Worm (Caenorhabditis elegans) whole organism, L1 larva: Measurements from ENCODE around the gene F35E8.6.

Experiments used
- C16A3.4 ChIP-seq: fragments of 150-350 bp; optimal IDR thresholded peaks from 2 replicates; lab custom pipeline; 2014; ENCODE audit warnings: missing biosample characterization, missing genetic modification characterization
- C34B4.2 ChIP-seq: sonication (generic microtip); optimal IDR thresholded peaks from 2 replicates; lab custom pipeline; 2017; ENCODE audit warnings: mild to moderate bottlenecking, missing genetic modification characterization, missing compliant biosample characterization
- Y116A8C.19 ChIP-seq: sonication (generic microtip); optimal IDR thresholded peaks from 2 replicates; lab custom pipeline; 2016; ENCODE audit warnings: missing compliant biosample characterization, missing genetic modification characterization, borderline replicate concordance
- blmp-1 ChIP-seq: fragments of 150-350 bp; optimal IDR thresholded peaks from 2 replicates; lab custom pipeline; 2014; ENCODE audit warnings: missing biosample characterization, missing genetic modification characterization
- ceh-63 ChIP-seq: fragments of 200-800 bp; sonication (Bioruptor generic); optimal IDR thresholded peaks from 2 replicates; lab custom pipeline; 2018; ENCODE audit warnings: mild to moderate bottlenecking, missing genetic modification characterization, missing compliant biosample characterization
- ceh-8 ChIP-seq: fragments of 200-800 bp; sonication (Bioruptor generic); optimal IDR thresholded peaks from 2 replicates; lab custom pipeline; 2018; ENCODE audit warnings: mild to moderate bottlenecking, missing genetic modification characterization, moderate library complexity, missing compliant biosample characterization
- ceh-90 ChIP-seq: sonication (generic microtip); optimal IDR thresholded peaks from 2 replicates; lab custom pipeline; 2016; ENCODE audit warnings: missing genetic modification characterization, missing compliant biosample characterization
- dpl-1 ChIP-seq, 3 experiments: fragments of 150-350 bp in 2 of 3; sonication (generic microtip) in 1 of 3; optimal IDR thresholded peaks; 2 replicates each; lab custom pipeline; 2014 to 2017; ENCODE audit warnings: missing biosample characterization in 3 of 3, missing genetic modification characterization in 3 of 3, missing genetic modification reagents in 3 of 3
- dsc-1 ChIP-seq: sonication (generic microtip); optimal IDR thresholded peaks from 2 replicates; lab custom pipeline; 2016; ENCODE audit warnings: mild to moderate bottlenecking, missing genetic modification characterization, missing compliant biosample characterization
- efl-1 ChIP-seq, 4 experiments: fragments of 150-350 bp; optimal IDR thresholded peaks in 3 of 4; peaks in 1 of 4; 1 replicate in 1 of 4; 2 replicates in 3 of 4; lab custom pipeline; 2014; ENCODE audit warnings: missing biosample characterization in 2 of 4, missing genetic modification characterization in 2 of 4, missing genetic modification reagents in 2 of 4
- egl-13 ChIP-seq: sonication (generic microtip); optimal IDR thresholded peaks from 2 replicates; lab custom pipeline; 2016; ENCODE audit warnings: missing genotype, missing genetic modification reagents, missing genetic modification characterization, missing compliant biosample characterization
- egl-27 ChIP-seq, 2 experiments: fragments of 150-350 bp in 1 of 2; sonication (generic microtip); optimal IDR thresholded peaks; 3 replicates each; lab custom pipeline; 2017 to 2018; ENCODE audit warnings: missing biosample characterization in 2 of 2, missing genetic modification characterization in 2 of 2, missing genetic modification reagents in 2 of 2
- elt-2 ChIP-seq: sonication (generic microtip); optimal IDR thresholded peaks from 2 replicates; lab custom pipeline; 2016; ENCODE audit warnings: missing genetic modification characterization, mild to moderate bottlenecking, inconsistent platforms, missing compliant biosample characterization, missing genetic modification reagents
- ets-5 ChIP-seq: fragments of 200-800 bp; sonication (Bioruptor generic); IDR thresholded peaks from 2 replicates; pipeline ENCODE4 v1.3.6; 2022; ENCODE audit warnings: missing genetic modification characterization, missing compliant biosample characterization
- fkh-8 ChIP-seq: sonication (generic microtip); optimal IDR thresholded peaks from 2 replicates; lab custom pipeline; 2016; ENCODE audit warnings: mild to moderate bottlenecking, missing genetic modification characterization, missing compliant biosample characterization
- fos-1 ChIP-seq: fragments of 150-350 bp; optimal IDR thresholded peaks from 2 replicates; lab custom pipeline; 2014; ENCODE audit warnings: missing biosample characterization, missing genetic modification characterization
- irx-1 ChIP-seq: sonication (generic microtip); optimal IDR thresholded peaks from 2 replicates; lab custom pipeline; 2016; ENCODE audit warnings: missing genetic modification characterization, missing compliant biosample characterization
- jun-1 ChIP-seq: fragments of 150-350 bp; optimal IDR thresholded peaks from 2 replicates; lab custom pipeline; 2014; ENCODE audit warnings: missing biosample characterization, missing genetic modification reagents, missing genetic modification characterization
- lin-35 ChIP-seq, 2 experiments: fragments of 150-350 bp; optimal IDR thresholded peaks; 2 replicates each; lab custom pipeline; 2014; ENCODE audit warnings: missing biosample characterization in 2 of 2, missing genetic modification characterization in 2 of 2, missing genetic modification reagents in 2 of 2
- lin-39 ChIP-seq: fragments of 150-350 bp; optimal IDR thresholded peaks from 2 replicates; lab custom pipeline; 2014; ENCODE audit warnings: missing biosample characterization, missing genetic modification reagents, missing genetic modification characterization
- mab-9 ChIP-seq: fragments of 200-800 bp; sonication (Bioruptor generic); IDR thresholded peaks from 2 replicates; pipeline ENCODE4 v1.3.6; 2022; ENCODE audit warnings: missing genetic modification reagents, missing genetic modification characterization, missing compliant biosample characterization
- mdl-1 ChIP-seq, 2 experiments: fragments of 150-350 bp; optimal IDR thresholded peaks; 2 replicates each; lab custom pipeline; 2014 to 2017; ENCODE audit warnings: missing biosample characterization in 2 of 2, missing genetic modification characterization in 2 of 2, inconsistent platforms in 1 of 2
- mef-2 ChIP-seq: fragments of 150-350 bp; optimal IDR thresholded peaks from 2 replicates; lab custom pipeline; 2014; ENCODE audit warnings: missing biosample characterization, missing genetic modification characterization
- mep-1 ChIP-seq: fragments of 150-350 bp; optimal IDR thresholded peaks from 2 replicates; lab custom pipeline; 2014; ENCODE audit warnings: missing biosample characterization, missing genetic modification characterization
- nhr-12 ChIP-seq: sonication (generic microtip); optimal IDR thresholded peaks from 2 replicates; lab custom pipeline; 2017; ENCODE audit warnings: missing biosample characterization, missing genetic modification characterization
- nhr-19 ChIP-seq: fragments of 200-800 bp; sonication (Bioruptor generic); conservative IDR thresholded peaks from 2 replicates; pipeline ENCODE4 v1.3.6; 2022; ENCODE audit warnings: missing genetic modification characterization, missing compliant biosample characterization
- nhr-20 ChIP-seq: sonication (generic microtip); optimal IDR thresholded peaks from 2 replicates; lab custom pipeline; 2016; ENCODE audit warnings: mild to moderate bottlenecking, missing genetic modification characterization, missing compliant biosample characterization
- nhr-237 ChIP-seq: fragments of 150-350 bp; optimal IDR thresholded peaks from 2 replicates; lab custom pipeline; 2014; ENCODE audit warnings: missing biosample characterization, missing genetic modification characterization
- nhr-28 ChIP-seq: fragments of 150-350 bp; optimal IDR thresholded peaks from 2 replicates; lab custom pipeline; 2014; ENCODE audit warnings: missing biosample characterization, missing genetic modification characterization
- nhr-71 ChIP-seq: sonication (generic microtip); optimal IDR thresholded peaks from 2 replicates; lab custom pipeline; 2016; ENCODE audit warnings: mild to moderate bottlenecking, missing genetic modification characterization, moderate library complexity, missing compliant biosample characterization
- nhr-77 ChIP-seq: fragments of 150-350 bp; optimal IDR thresholded peaks from 2 replicates; lab custom pipeline; 2014; ENCODE audit warnings: missing biosample characterization, missing genetic modification characterization
- nhr-84 ChIP-seq: sonication (generic microtip); optimal IDR thresholded peaks from 2 replicates; lab custom pipeline; 2017; ENCODE audit warnings: missing biosample characterization, missing genetic modification characterization
- nhr-85 ChIP-seq: sonication (generic microtip); peaks from one replicate; lab custom pipeline; 2016; ENCODE audit warnings: missing genetic modification characterization, inconsistent platforms, missing compliant biosample characterization
- pax-3 ChIP-seq: fragments of 200-800 bp; sonication (Bioruptor generic); optimal IDR thresholded peaks from 2 replicates; lab custom pipeline; 2018; ENCODE audit warnings: mild to moderate bottlenecking, missing genetic modification characterization, moderate library complexity, missing compliant biosample characterization
- pqm-1 ChIP-seq: sonication (generic microtip); optimal IDR thresholded peaks from 3 replicates; lab custom pipeline; 2017; ENCODE audit warnings: missing biosample characterization, missing genetic modification characterization
- skn-1 ChIP-seq: fragments of 150-350 bp; optimal IDR thresholded peaks from 2 replicates; lab custom pipeline; 2014; ENCODE audit warnings: missing biosample characterization, missing genetic modification characterization
- snu-23 ChIP-seq: sonication (generic microtip); optimal IDR thresholded peaks from 2 replicates; lab custom pipeline; 2016; ENCODE audit warnings: missing genetic modification characterization, missing compliant biosample characterization
- sptf-1 ChIP-seq: fragments of 150-350 bp; optimal IDR thresholded peaks from 2 replicates; lab custom pipeline; 2014; ENCODE audit warnings: missing biosample characterization, missing genetic modification characterization
- sup-37 ChIP-seq: fragments of 200-800 bp; sonication (Bioruptor generic); optimal IDR thresholded peaks from 2 replicates; lab custom pipeline; 2018; ENCODE audit warnings: mild to moderate bottlenecking, missing genetic modification characterization, missing compliant biosample characterization
- tbx-2 ChIP-seq: sonication (generic microtip); optimal IDR thresholded peaks from 2 replicates; lab custom pipeline; 2016; ENCODE audit warnings: missing genetic modification characterization, missing compliant biosample characterization
- unc-130 ChIP-seq: fragments of 150-350 bp; optimal IDR thresholded peaks from 2 replicates; lab custom pipeline; 2017; ENCODE audit warnings: missing biosample characterization, missing genetic modification characterization, inconsistent platforms
- xbp-1 ChIP-seq: sonication (generic microtip); optimal IDR thresholded peaks from 2 replicates; lab custom pipeline; 2016; ENCODE audit warnings: missing genetic modification characterization, missing compliant biosample characterization
- zag-1 ChIP-seq: fragments of 150-350 bp; optimal IDR thresholded peaks from 2 replicates; lab custom pipeline; 2014; ENCODE audit warnings: missing biosample characterization, missing genetic modification characterization
- ztf-11 ChIP-seq, 2 experiments: sonication (generic microtip); optimal IDR thresholded peaks; 2 replicates each; lab custom pipeline; 2016 to 2017; ENCODE audit warnings: missing genetic modification characterization in 2 of 2, missing biosample characterization in 1 of 2, missing compliant biosample characterization in 1 of 2

F35E8.6 gene

ce11 chrV:15876308-15876707 lies 35.6 kb upstream of the F35E8.6 start, which contains the start of gene nhr-102:
Gene nhr-102 (minus strand): TSS chrV:15876408.
- TF ChIP-seq nhr-71 (tag; lab: Kevin White, UChicago): no peak
- TF ChIP-seq mep-1 (tag; lab: Kevin White, UChicago): no peak
- no peak for TF ChIP-seq egl-27 (tag; optimal IDR thresholded peaks at IDR 0.05; lab: Kevin White, UChicago)

ce11 chrV:15879508-15879907 lies 32.4 kb upstream of the F35E8.6 start, which contains the start of gene nhr-84:
Gene nhr-84 (minus strand): TSS chrV:15879608.
- TF ChIP-seq C16A3.4 (tag; lab: Kevin White, UChicago) (no peak), ets-5 (GFP tag; lab: Robert Waterston, UW) (no peak), pax-3 (tag; lab: Kevin White, UChicago) (no peak), unc-130 (tag; lab: Kevin White, UChicago) (no peak), ztf-11 (tag; optimal IDR thresholded peaks at IDR 0.05; lab: Kevin White, UChicago) (no peak), nhr-237 (no peak), nhr-77 (no peak), mdl-1 (tag; optimal IDR thresholded peaks at IDR 0.05; lab: Kevin White, UChicago) (no peak), efl-1 (optimal IDR thresholded peaks at IDR 0.05; lab: Kevin White, UChicago) (no peak), efl-1 (GFP tag; optimal IDR thresholded peaks at IDR 0.05 in 1 of 2; lab: Kevin White, UChicago) (no peak), mef-2 (tag; lab: Kevin White, UChicago) (no peak), ceh-63 (GFP tag; lab: Kevin White, UChicago) (no peak), snu-23 (GFP tag; lab: Kevin White, UChicago) (no peak), ceh-90 (tag; lab: Kevin White, UChicago) (no peak), tbx-2 (tag; lab: Kevin White, UChicago) (no peak), mab-9 (GFP tag; lab: Robert Waterston, UW) (no peak), fkh-8 (tag; lab: Kevin White, UChicago) (no peak), dsc-1 (no peak), ceh-8 (GFP tag; lab: Kevin White, UChicago) (no peak), sptf-1 (tag; lab: Kevin White, UChicago) (no peak)

- TF ChIP-seq fkh-8 (tag; lab: Kevin White, UChicago): no peak
- no peak for TF ChIP-seq sup-37 (GFP tag; lab: Kevin White, UChicago)
- no peak for TF ChIP-seq dpl-1 (GFP tag; optimal IDR thresholded peaks at IDR 0.05; lab: Kevin White, UChicago)
- TF ChIP-seq jun-1: no peak
- TF ChIP-seq unc-130 (tag; lab: Kevin White, UChicago): no peak
- no peak for TF ChIP-seq ztf-11 (tag; optimal IDR thresholded peaks at IDR 0.05; lab: Kevin White, UChicago)
- no peak for TF ChIP-seq ceh-8 (GFP tag; lab: Kevin White, UChicago)
- no peak for TF ChIP-seq zag-1 (tag; lab: Kevin White, UChicago)
- TF ChIP-seq nhr-84: no peak
- TF ChIP-seq C34B4.2 (tag; lab: Kevin White, UChicago): no peak
- peak; percentile 39 for TF ChIP-seq elt-2 (tag; lab: Kevin White, UChicago)
- TF ChIP-seq lin-39 (tag; lab: Kevin White, UChicago): no peak
- TF ChIP-seq lin-35 (GFP tag; optimal IDR thresholded peaks at IDR 0.05; lab: Kevin White, UChicago): peak in 1 of 2 experiments; percentile 9
- TF ChIP-seq, all 84 proteins: peak for 2
Observed at ce11 chrV:15880033-15880432, 31.9 kb upstream of the F35E8.6 start.

- TF ChIP-seq nhr-84 (no peak), blmp-1 (tag; lab: Kevin White, UChicago) (peak; percentile 31), dpl-1 (GFP tag; optimal IDR thresholded peaks at IDR 0.05; lab: Kevin White, UChicago) (peak; percentile 3 to 20 (median 9)), skn-1 (tag; lab: Kevin White, UChicago) (peak; percentile 100), lin-35 (GFP tag; optimal IDR thresholded peaks at IDR 0.05; lab: Kevin White, UChicago) (peak in 1 of 2 experiments; percentile 30), mef-2 (tag; lab: Kevin White, UChicago) (peak; percentile 20), snu-23 (GFP tag; lab: Kevin White, UChicago) (peak; percentile 37), egl-27 (tag; optimal IDR thresholded peaks at IDR 0.05; lab: Kevin White, UChicago) (peak in 1 of 2 experiments; percentile 20), fos-1 (tag; lab: Kevin White, UChicago) (peak; percentile 16), xbp-1 (tag; lab: Kevin White, UChicago) (no peak), Y116A8C.19 (no peak), nhr-77 (peak; percentile 11), irx-1 (peak; percentile 34), tbx-2 (tag; lab: Kevin White, UChicago) (peak; percentile 41), nhr-20 (tag; lab: Kevin White, UChicago) (peak; percentile 70), ceh-8 (GFP tag; lab: Kevin White, UChicago) (no peak), nhr-28 (tag; lab: Kevin White, UChicago) (peak; percentile 66), C16A3.4 (tag; lab: Kevin White, UChicago) (peak; percentile 54), efl-1 (optimal IDR thresholded peaks at IDR 0.05; lab: Kevin White, UChicago) (peak; percentile 10 to 40), efl-1 (GFP tag; optimal IDR thresholded peaks at IDR 0.05 in 1 of 2; lab: Kevin White, UChicago) (no peak), egl-13 (tag; lab: Kevin White, UChicago) (no peak), nhr-19 (GFP tag; lab: Robert Waterston, UW) (peak; percentile 43), nhr-12 (tag; lab: Kevin White, UChicago) (no peak), mdl-1 (tag; optimal IDR thresholded peaks at IDR 0.05; lab: Kevin White, UChicago) (peak in 1 of 2 experiments; percentile 20), nhr-71 (tag; lab: Kevin White, UChicago) (peak; percentile 66), pqm-1 (no peak), nhr-85 (tag; lab: Kevin White, UChicago) (peak; percentile 87)
Observed at ce11 chrV:15880705-15881104, 31.2 kb upstream of the F35E8.6 start.
